Fruit fly (Drosophila melanogaster): ENCODE results near the gene ema.

Gene ema

DNA sequence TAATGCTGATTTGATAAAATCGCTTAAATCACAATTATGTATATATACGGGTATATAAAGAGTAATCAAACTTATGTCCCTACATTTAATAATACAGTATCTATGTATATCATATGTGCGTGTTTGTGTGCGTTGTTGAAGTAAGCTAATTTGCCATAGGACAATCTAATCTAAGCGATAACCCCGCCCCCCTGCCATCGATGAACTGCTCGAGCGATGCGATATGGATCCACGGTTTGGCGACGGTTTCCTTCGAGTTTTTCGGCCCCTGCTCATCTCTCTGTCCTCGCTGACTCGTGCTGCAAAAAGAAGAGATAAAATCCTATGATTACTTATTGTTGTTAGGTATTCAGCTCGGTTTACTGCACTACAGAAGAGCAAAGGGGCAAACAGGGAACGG is 5.4 kb upstream of the ema start (continued):
- TF ChIP-seq lilli (GFP tag; optimal IDR thresholded peaks at IDR 0.05) (no peak), CG10431 (GFP tag; optimal IDR thresholded peaks at IDR 0.05) (no peak), crol (GFP tag; IDR thresholded peaks at IDR 0.05) (peak; percentile 60; the same call in 1 of the 2 replicates), mirr (GFP tag; optimal IDR thresholded peaks at IDR 0.05) (peak; percentile 74), exex (tag; optimal IDR thresholded peaks at IDR 0.05) (peak; percentile 83), CG8290 (GFP tag; optimal IDR thresholded peaks at IDR 0.05) (no peak), CG8290 (tag; optimal IDR thresholded peaks at IDR 0.05) (peak in 1 of 2 experiments; percentile 17), en (GFP tag; optimal IDR thresholded peaks at IDR 0.05) (no peak), CG16813 (GFP tag; IDR thresholded peaks at IDR 0.05; ENCODE audit: partially characterized antibody) (no peak), kay (GFP tag; optimal IDR thresholded peaks at IDR 0.05) (no peak), grn (GFP tag; optimal IDR thresholded peaks at IDR 0.05) (peak; percentile 55), CoRest (tag; optimal IDR thresholded peaks at IDR 0.05) (no peak), CG34376 (GFP tag; optimal IDR thresholded peaks at IDR 0.05) (peak; percentile 44), GATAe (GFP tag; conservative IDR thresholded peaks at IDR 0.05) (peak; percentile 86), CG31224 (GFP tag; IDR thresholded peaks at IDR 0.05) (no peak), CG8924 (tag; optimal IDR thresholded peaks at IDR 0.05) (no peak), CG13287 (GFP tag; IDR thresholded peaks at IDR 0.05; ENCODE audit: partially characterized antibody) (no peak), YL-1 (GFP tag; optimal IDR thresholded peaks at IDR 0.05) (no peak), sug (tag; optimal IDR thresholded peaks at IDR 0.05) (peak; percentile 98), CG12942 (GFP tag; optimal IDR thresholded peaks at IDR 0.05) (no peak), z (GFP tag; IDR thresholded peaks at IDR 0.05) (no peak), onecut (GFP tag; IDR thresholded peaks at IDR 0.05) (no peak), CG2199 (GFP tag; IDR thresholded peaks at IDR 0.05) (0 out of 3 replicates have a peak, but pooled peaks have one; percentile 26), NC2α (GFP tag; optimal IDR thresholded peaks at IDR 0.05) (no peak), usp (GFP tag; optimal IDR thresholded peaks at IDR 0.05) (no peak), wor (GFP tag; IDR thresholded peaks at IDR 0.05) (no peak), CG11085 (GFP tag; IDR thresholded peaks at IDR 0.05) (no peak), tap (tag; optimal IDR thresholded peaks at IDR 0.05) (no peak)

DNA sequence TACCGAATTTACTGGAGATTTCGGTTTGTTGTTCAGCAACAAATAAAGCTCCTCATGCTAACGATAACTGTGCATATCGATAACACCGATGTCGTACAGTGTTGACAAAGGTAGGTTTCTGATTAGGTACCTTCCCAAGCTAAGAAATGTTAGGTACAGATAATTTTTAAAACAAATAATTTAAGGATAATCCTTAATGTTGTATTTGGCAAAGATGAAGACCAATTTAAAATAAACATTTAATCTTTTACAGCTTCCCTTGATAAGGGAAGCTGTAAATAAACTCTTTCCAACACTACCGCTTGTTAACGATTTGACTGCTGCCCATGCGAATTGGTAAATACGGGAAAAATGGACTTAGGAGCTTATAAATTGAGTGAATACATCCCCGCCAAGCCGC is 1.5 kb upstream of the ema start, which contains the start of the genes Ttc1 and CG14882:
Gene Ttc1 (minus strand): TSS at position 71 of the 400 bp plus-strand sequence.
Gene CG14882 (plus strand): TSS at position 271 of the 400 bp plus-strand sequence.
- TF ChIP-seq jigr1 (GFP tag; IDR thresholded peaks at IDR 0.05) (no peak; the same call in 2 of the 3 replicates), gsb (GFP tag; IDR thresholded peaks at IDR 0.05) (peak; percentile 74), CG10654 (GFP tag; optimal IDR thresholded peaks at IDR 0.05) (peak; percentile 78), CG2889 (GFP tag; IDR thresholded peaks at IDR 0.05) (peak; percentile 91), odd (GFP tag; optimal IDR thresholded peaks at IDR 0.05) (no peak), CG4404 (GFP tag; IDR thresholded peaks at IDR 0.05) (peak; percentile 29; the same call in 1 of the 2 replicates), CG17328 (GFP tag; IDR thresholded peaks at IDR 0.05) (peak; percentile 94), Xrp1 (GFP tag; IDR thresholded peaks at IDR 0.05) (peak; percentile 77), Elba2 (GFP tag; optimal IDR thresholded peaks at IDR 0.05) (peak; percentile 42), danr (GFP tag; IDR thresholded peaks at IDR 0.05) (no peak; the same call in 1 of the 2 replicates), CG10274 (GFP tag; optimal IDR thresholded peaks at IDR 0.05) (no peak), unpg (GFP tag; optimal IDR thresholded peaks at IDR 0.05) (peak; percentile 86), seq (GFP tag; IDR thresholded peaks at IDR 0.05) (peak; percentile 91), CG14014 (GFP tag; IDR thresholded peaks at IDR 0.05) (peak; percentile 93), tin (GFP tag; optimal IDR thresholded peaks at IDR 0.05) (peak; percentile 67), Stat92E (GFP tag; optimal IDR thresholded peaks at IDR 0.05) (peak in 1 of 3 experiments; percentile 17), HmgD (GFP tag; optimal IDR thresholded peaks at IDR 0.05) (no peak), bbx (GFP tag; IDR thresholded peaks at IDR 0.05; ENCODE audit: partially characterized antibody) (peak; percentile 74), lilli (GFP tag; optimal IDR thresholded peaks at IDR 0.05) (peak; percentile 94), CG31365 (tag; optimal IDR thresholded peaks at IDR 0.05) (no peak), CG11398 (GFP tag; optimal IDR thresholded peaks at IDR 0.05) (peak; percentile 49), Hey (tag; optimal IDR thresholded peaks at IDR 0.05) (no peak), kah (GFP tag; optimal IDR thresholded peaks at IDR 0.05) (peak; percentile 2), CG1602 (GFP tag; optimal IDR thresholded peaks at IDR 0.05) (peak; percentile 84), CG8388 (GFP tag; optimal IDR thresholded peaks at IDR 0.05) (peak; percentile 77), CG4854 (GFP tag; optimal IDR thresholded peaks at IDR 0.05) (peak; percentile 66)
